Worm (Caenorhabditis elegans): Measurements from ENCODE around the gene dhs-31.

The dhs-31 gene

ce11 chrIV:10075899-10076298 lies 35.2 kb upstream of the dhs-31 start, which contains the start of gene W01B6.5:
W01B6.5 (plus strand) TSS chrIV:10076199.
- TF ChIP-seq lin-15B (tag; optimal IDR thresholded peaks at IDR 0.05) (no peak), daf-8 (GFP tag; IDR thresholded peaks at IDR 0.05) (no peak), daf-16 (GFP tag; optimal IDR thresholded peaks at IDR 0.05) (no peak), daf-16 (tag; optimal IDR thresholded peaks at IDR 0.05) (no peak), Y105C5A.15 (GFP tag; IDR thresholded peaks at IDR 0.05) (no peak), daf-19 (GFP tag; conservative IDR thresholded peaks at IDR 0.05) (no peak), ZK337.2 (GFP tag; IDR thresholded peaks at IDR 0.05) (no peak), mdl-1 (tag; optimal IDR thresholded peaks at IDR 0.05) (no peak), nhr-237 (tag; optimal IDR thresholded peaks at IDR 0.05) (no peak), gei-8 (GFP tag; optimal IDR thresholded peaks at IDR 0.05) (no peak), zag-1 (tag; optimal IDR thresholded peaks at IDR 0.05) (no peak), mep-1 (tag; optimal IDR thresholded peaks at IDR 0.05) (no peak), F37D6.2 (tag; optimal IDR thresholded peaks at IDR 0.05) (no peak), ZK546.5 (tag; optimal IDR thresholded peaks at IDR 0.05) (no peak), nhr-10 (tag; optimal IDR thresholded peaks at IDR 0.05) (no peak), vab-7 (GFP tag; IDR thresholded peaks at IDR 0.05) (no peak), pqm-1 (tag; optimal IDR thresholded peaks at IDR 0.05) (no peak)

DNA sequence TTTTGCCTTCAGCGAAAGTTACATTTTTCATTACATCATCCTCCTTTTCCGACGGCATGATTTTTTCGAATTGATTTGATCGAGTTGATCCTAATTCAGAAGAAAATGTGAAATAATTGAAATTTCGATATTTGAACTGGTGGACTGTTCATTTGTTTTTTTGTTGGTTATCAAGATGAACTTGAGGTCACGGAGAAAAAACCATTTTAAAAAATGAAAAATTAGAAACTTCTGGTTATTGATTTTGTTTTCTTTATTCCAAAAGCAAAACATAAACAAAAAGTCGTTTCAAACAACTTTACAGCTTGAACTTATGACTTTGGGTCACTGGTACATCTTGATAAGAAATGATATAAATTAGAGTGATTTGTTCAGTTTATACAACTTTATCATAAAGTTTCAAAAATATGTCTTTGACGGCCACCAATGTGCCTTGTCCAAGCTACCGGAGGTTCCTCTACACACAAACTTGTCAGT lies 34.4 kb upstream of the dhs-31 start, which contains the start of the genes ttbk-4 and W01B6.4:
ttbk-4 (minus strand) TSS at position 101 of the 477 bp plus-strand sequence.
W01B6.4 (plus strand) TSS at position 427 of the 477 bp plus-strand sequence.
- TF ChIP-seq snpc-1.2 (GFP tag; IDR thresholded peaks at IDR 0.05) (no peak), unc-62 (GFP tag; optimal IDR thresholded peaks at IDR 0.05 in 1 of 2) (peak in 1 of 2 experiments; percentile 2), unc-62 (tag; optimal IDR thresholded peaks at IDR 0.05) (no peak), fkh-10 (GFP tag; optimal IDR thresholded peaks at IDR 0.05) (no peak), F49E8.2 (tag; optimal IDR thresholded peaks at IDR 0.05; ENCODE audit: borderline replicate concordance) (no peak)

- TF ChIP-seq T20F7.1 (GFP tag; optimal IDR thresholded peaks at IDR 0.05), result no peak
- TF ChIP-seq unc-62 (GFP tag; optimal IDR thresholded peaks at IDR 0.05 in 1 of 2), result peak in 1 of 2 experiments; percentile 50
- TF ChIP-seq unc-62 (tag; optimal IDR thresholded peaks at IDR 0.05), result no peak
- TF ChIP-seq F44E2.7 (GFP tag; IDR thresholded peaks at IDR 0.05), result no peak
Measured at ce11 chrIV:10072527-10072926, 31.8 kb upstream of the dhs-31 start, which contains the start of gene W01B6.3. W01B6.3 (minus strand) TSS chrIV:10072627.

DNA sequence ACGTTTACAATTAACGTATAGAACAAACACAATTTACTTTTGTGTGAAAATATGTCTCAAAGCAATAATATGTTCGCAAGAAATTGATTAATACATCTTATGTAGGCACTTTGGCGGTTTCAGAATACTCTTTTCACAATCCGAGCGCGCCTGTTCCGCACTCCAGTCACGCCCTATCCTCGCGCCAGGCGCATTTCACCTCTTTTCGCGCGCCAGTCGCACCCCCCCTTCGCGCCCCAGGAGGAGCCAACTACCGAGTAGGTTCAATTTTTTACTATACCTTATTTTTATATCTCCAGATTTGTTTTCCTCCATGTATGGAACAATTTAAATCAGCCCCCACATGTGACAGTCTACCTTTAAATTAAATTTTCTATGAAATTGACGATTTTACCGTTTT lies 30.4 kb upstream of the dhs-31 start:
- peak; percentile 76 for TF ChIP-seq set-16 (GFP tag; IDR thresholded peaks at IDR 0.05)

DNA sequence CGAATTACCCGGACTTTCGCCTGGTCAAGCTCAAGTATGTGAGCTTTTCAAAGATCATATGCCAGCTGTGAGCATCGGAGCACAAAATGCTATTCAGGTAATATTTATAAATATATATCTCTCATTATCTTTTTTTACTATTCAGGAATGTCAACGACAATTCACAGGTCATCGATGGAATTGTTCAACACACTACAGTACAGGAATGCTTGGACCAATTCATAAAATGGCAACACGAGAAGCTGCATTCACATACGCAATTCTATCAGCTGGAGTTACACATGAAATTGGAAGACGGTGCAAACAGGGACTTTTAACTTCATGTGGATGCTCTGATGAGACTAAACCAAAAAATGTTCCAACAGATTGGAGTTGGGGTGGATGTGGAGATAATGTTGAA lies 27.6 kb upstream of the dhs-31 start:
- TF ChIP-seq unc-62 (GFP tag; optimal IDR thresholded peaks at IDR 0.05 in 1 of 2), result peak in 1 of 2 experiments; percentile 96
- TF ChIP-seq unc-62 (tag; optimal IDR thresholded peaks at IDR 0.05), result no peak
- TF ChIP-seq zip-2 (tag; optimal IDR thresholded peaks at IDR 0.05), result no peak

DNA sequence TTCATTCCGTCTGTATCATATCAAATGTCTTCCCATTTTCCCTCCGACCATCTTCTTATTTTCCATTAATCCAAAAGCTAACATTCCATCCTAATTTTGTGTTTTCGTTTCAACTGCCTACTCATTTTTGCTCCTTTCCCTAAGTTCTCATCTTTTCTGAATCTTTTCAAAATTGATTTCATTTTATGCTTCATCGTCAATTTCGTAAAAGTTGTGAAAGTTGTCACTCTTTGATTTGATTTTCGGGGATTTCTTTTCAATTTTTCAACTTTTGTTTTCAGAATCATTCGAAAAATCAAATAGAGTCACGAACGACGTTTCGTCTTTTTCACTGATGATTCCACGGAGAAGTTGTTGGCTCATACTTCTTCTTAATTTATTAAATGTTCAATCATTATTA lies 26.8 kb upstream of the dhs-31 start, which contains the start of gene cwn-2:
cwn-2 (plus strand) TSS at position 276 of the 400 bp plus-strand sequence.
- no peak for TF ChIP-seq zag-1 (tag; optimal IDR thresholded peaks at IDR 0.05)
- TF ChIP-seq lin-15B (tag; optimal IDR thresholded peaks at IDR 0.05), result no peak
- no peak for TF ChIP-seq egl-43 (GFP tag; IDR thresholded peaks at IDR 0.05)
- no peak for TF ChIP-seq gei-8 (GFP tag; optimal IDR thresholded peaks at IDR 0.05)
- peak in 1 of 2 experiments; percentile 21 for TF ChIP-seq unc-62 (GFP tag; optimal IDR thresholded peaks at IDR 0.05 in 1 of 2)
- no peak for TF ChIP-seq unc-62 (tag; optimal IDR thresholded peaks at IDR 0.05)
- no peak for TF ChIP-seq T20F7.1 (GFP tag; optimal IDR thresholded peaks at IDR 0.05)
- no peak for TF ChIP-seq dpl-1 (GFP tag; optimal IDR thresholded peaks at IDR 0.05)
- no peak for TF ChIP-seq php-3 (GFP tag; IDR thresholded peaks at IDR 0.05)
- TF ChIP-seq daf-12 (tag; optimal IDR thresholded peaks at IDR 0.05), result no peak
- peak; percentile 3 for TF ChIP-seq ces-1 (GFP tag; optimal IDR thresholded peaks at IDR 0.05)
- no peak for TF ChIP-seq T26A8.4 (GFP tag; IDR thresholded peaks at IDR 0.05)
- no peak for TF ChIP-seq daf-19 (GFP tag; conservative IDR thresholded peaks at IDR 0.05)
- TF ChIP-seq lin-39 (tag; optimal IDR thresholded peaks at IDR 0.05), result no peak
- TF ChIP-seq zfp-2 (tag; optimal IDR thresholded peaks at IDR 0.05), result no peak
- TF ChIP-seq fkh-10 (GFP tag; optimal IDR thresholded peaks at IDR 0.05), result peak; percentile 81
- TF ChIP-seq lin-1 (GFP tag; IDR thresholded peaks at IDR 0.05), result no peak

Measured in whole organism, L4 larva.